Fruit fly (Drosophila melanogaster): ENCODE data around the gene CG14132.

- TF ChIP-seq CG12071 (GFP tag; optimal IDR thresholded peaks at IDR 0.05) (no peak), pros (GFP tag; optimal IDR thresholded peaks at IDR 0.05) (no peak), croc (GFP tag; conservative IDR thresholded peaks at IDR 0.05) (no peak), tap (tag; optimal IDR thresholded peaks at IDR 0.05) (no peak), Dll (GFP tag; IDR thresholded peaks at IDR 0.05; ENCODE audit: partially characterized antibody) (peak; percentile 26; the same call in 1 of the 4 replicates)
Measured at dm6 chr3L:11681794-11682193, 33.3 kb downstream of the CG14132 start, which contains the start of gene TfIIEalpha.

All from whole organism, embryonic.